Worm (Caenorhabditis elegans): ENCODE data around the gene cpg-19.
A peak's percentile ranks its signal among the peaks of the same experiment; 100 is the strongest.

DNA sequence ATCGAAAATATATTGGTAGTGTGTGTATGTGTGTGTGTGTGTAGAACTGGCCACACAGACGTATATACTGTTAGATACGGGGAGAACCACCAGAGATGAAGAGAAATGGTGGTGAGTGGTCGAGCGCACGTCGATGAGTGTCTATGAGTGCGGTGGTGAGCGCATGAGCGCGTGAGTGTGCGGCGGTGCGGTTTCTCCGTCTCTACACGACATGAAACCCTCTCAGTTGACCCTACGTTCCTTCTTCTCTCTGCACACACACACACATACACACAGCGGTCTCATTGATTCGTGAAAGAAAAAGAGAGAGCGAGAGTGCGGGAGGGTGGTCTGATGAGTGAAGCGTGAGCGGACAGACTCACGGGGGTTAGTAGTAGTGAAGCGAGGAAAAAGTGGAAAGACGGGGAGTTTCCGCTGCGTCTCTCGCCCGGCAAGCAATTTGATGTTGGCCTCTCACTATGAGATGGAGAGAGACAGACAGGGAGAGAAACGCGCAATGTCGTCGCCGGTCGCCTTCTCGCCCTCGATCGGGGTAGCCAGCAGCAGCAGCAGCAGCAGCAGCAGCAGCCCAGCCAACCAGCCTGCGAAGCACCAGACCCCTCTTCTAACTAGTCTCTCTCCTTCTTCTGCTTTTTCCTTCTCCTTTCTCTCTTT lies 9.2 kb upstream of the cpg-19 start:
- TF ChIP-seq flt-1 (GFP tag; IDR thresholded peaks at IDR 0.05), result peak; percentile 76
- TF ChIP-seq ztf-23 (GFP tag; IDR thresholded peaks at IDR 0.05), result no peak
- TF ChIP-seq ref-1 (GFP tag; conservative IDR thresholded peaks at IDR 0.05), result peak; percentile 37

Data from whole organism, midembryonic.